Worm (Caenorhabditis elegans) whole organism, L3 larva: ENCODE data around the gene K12H6.10.

ENCODE experiments used
- R02D3.7 ChIP-seq: fragments of 150-350 bp; optimal IDR thresholded peaks from 2 replicates; lab custom pipeline; 2014; ENCODE audit warnings: missing biosample characterization, missing genetic modification characterization
- ZK546.5 ChIP-seq: sonication (generic microtip); optimal IDR thresholded peaks from 2 replicates; lab custom pipeline; 2017; ENCODE audit warnings: missing biosample characterization, missing genetic modification characterization
- ama-1 ChIP-seq: fragments of 150-350 bp; optimal IDR thresholded peaks from 2 replicates; lab custom pipeline; 2018
- ceh-16 ChIP-seq: sonication (generic microtip); optimal IDR thresholded peaks from 2 replicates; lab custom pipeline; 2017; ENCODE audit warnings: missing biosample characterization, missing genetic modification characterization
- ceh-9 ChIP-seq: sonication (generic microtip); optimal IDR thresholded peaks from 2 replicates; lab custom pipeline; 2018; ENCODE audit warnings: missing biosample characterization, missing genetic modification characterization
- daf-12 ChIP-seq: fragments of 150-350 bp; optimal IDR thresholded peaks from 2 replicates; lab custom pipeline; 2014; ENCODE audit warnings: missing biosample characterization, missing genetic modification reagents, missing genetic modification characterization
- egl-27 ChIP-seq: sonication (generic microtip); optimal IDR thresholded peaks from 4 replicates; lab custom pipeline; 2017; ENCODE audit warnings: missing biosample characterization, missing genetic modification reagents, missing genetic modification characterization
- egl-5 ChIP-seq: fragments of 150-350 bp; optimal IDR thresholded peaks from 2 replicates; lab custom pipeline; 2017; ENCODE audit warnings: missing biosample characterization, missing genetic modification reagents, missing genetic modification characterization, inconsistent platforms
- elt-2 ChIP-seq: sonication (generic microtip); optimal IDR thresholded peaks from 2 replicates; lab custom pipeline; 2016; ENCODE audit warnings: missing genetic modification reagents, mild to moderate bottlenecking, missing genetic modification characterization, missing compliant biosample characterization
- elt-3 ChIP-seq, 3 experiments: fragments of 150-350 bp in 1 of 3; sonication (generic microtip) in 2 of 3; optimal IDR thresholded peaks; 2 replicates in 2 of 3; 4 replicates in 1 of 3; lab custom pipeline; 2014 to 2017; ENCODE audit warnings: missing biosample characterization in 3 of 3, missing genetic modification characterization in 3 of 3
- eor-1 ChIP-seq, 2 experiments: fragments of 150-350 bp; optimal IDR thresholded peaks; 2 replicates each; lab custom pipeline; 2014 to 2018; ENCODE audit warnings: missing biosample characterization in 2 of 2, missing genetic modification characterization in 2 of 2
- fkh-2 ChIP-seq: fragments of 150-350 bp; optimal IDR thresholded peaks from 2 replicates; lab custom pipeline; 2014; ENCODE audit warnings: missing biosample characterization, missing genetic modification reagents, missing genetic modification characterization
- hmg-11 ChIP-seq: sonication (generic microtip); optimal IDR thresholded peaks from 2 replicates; lab custom pipeline; 2016; ENCODE audit warnings: missing genetic modification characterization, missing compliant biosample characterization
- lin-15B ChIP-seq: fragments of 150-350 bp; optimal IDR thresholded peaks from 2 replicates; lab custom pipeline; 2014; ENCODE audit warnings: missing biosample characterization, missing genetic modification characterization
- lsy-12 ChIP-seq: sonication (generic microtip); optimal IDR thresholded peaks from 2 replicates; lab custom pipeline; 2016; ENCODE audit warnings: mild to moderate bottlenecking, missing genetic modification characterization, missing compliant biosample characterization
- mdl-1 ChIP-seq: fragments of 150-350 bp; optimal IDR thresholded peaks from 2 replicates; lab custom pipeline; 2014; ENCODE audit warnings: missing biosample characterization, missing genetic modification characterization
- nfya-1 ChIP-seq: sonication (generic microtip); optimal IDR thresholded peaks from 2 replicates; lab custom pipeline; 2017; ENCODE audit warnings: missing genetic modification characterization, mild to moderate bottlenecking, missing compliant biosample characterization, antibody characterized with exemption, moderate library complexity; ENCODE audit not compliant: insufficient read depth
- nhr-11 ChIP-seq: fragments of 150-350 bp; optimal IDR thresholded peaks from 2 replicates; lab custom pipeline; 2014; ENCODE audit warnings: missing biosample characterization, missing genetic modification characterization
- nhr-12 ChIP-seq: fragments of 150-350 bp; optimal IDR thresholded peaks from 2 replicates; lab custom pipeline; 2014; ENCODE audit warnings: missing biosample characterization, missing genetic modification characterization
- nhr-23 ChIP-seq: fragments of 150-350 bp; optimal IDR thresholded peaks from 2 replicates; lab custom pipeline; 2014; ENCODE audit warnings: missing biosample characterization, missing genetic modification reagents, missing genetic modification characterization
- nhr-237 ChIP-seq: fragments of 150-350 bp; optimal IDR thresholded peaks from 2 replicates; lab custom pipeline; 2014; ENCODE audit warnings: missing biosample characterization, missing genetic modification characterization
- nhr-43 ChIP-seq: sonication (generic microtip); optimal IDR thresholded peaks from 2 replicates; lab custom pipeline; 2016; ENCODE audit warnings: mild to moderate bottlenecking, missing genetic modification characterization, missing compliant biosample characterization; ENCODE audit not compliant: poor library complexity, severe bottlenecking
- nhr-77 ChIP-seq: fragments of 150-350 bp; optimal IDR thresholded peaks from 2 replicates; lab custom pipeline; 2014; ENCODE audit warnings: missing biosample characterization, missing genetic modification characterization
- pha-4 ChIP-seq: fragments of 150-350 bp; optimal IDR thresholded peaks from 2 replicates; lab custom pipeline; 2014; ENCODE audit warnings: missing biosample characterization, missing genetic modification reagents, missing genetic modification characterization
- pqm-1 ChIP-seq: fragments of 150-350 bp; optimal IDR thresholded peaks from 2 replicates; lab custom pipeline; 2017; ENCODE audit warnings: missing biosample characterization, missing genetic modification characterization, inconsistent platforms
- sea-2 ChIP-seq: fragments of 150-350 bp; sonication (generic microtip); optimal IDR thresholded peaks from 4 replicates; lab custom pipeline; 2014; ENCODE audit warnings: missing biosample characterization, missing genetic modification reagents, missing genetic modification characterization
- skn-1 ChIP-seq: fragments of 150-350 bp; optimal IDR thresholded peaks from 2 replicates; lab custom pipeline; 2014; ENCODE audit warnings: missing biosample characterization, missing genetic modification characterization
- snpc-4 ChIP-seq: fragments of 150-350 bp; optimal IDR thresholded peaks from 2 replicates; lab custom pipeline; 2014; ENCODE audit warnings: missing biosample characterization, missing genetic modification characterization
- tbx-2 ChIP-seq: sonication (generic microtip); optimal IDR thresholded peaks from 2 replicates; lab custom pipeline; 2016; ENCODE audit warnings: mild to moderate bottlenecking, missing genetic modification characterization, missing compliant biosample characterization
- unc-39 ChIP-seq: sonication (generic microtip); optimal IDR thresholded peaks from 4 replicates; lab custom pipeline; 2017; ENCODE audit warnings: missing biosample characterization, missing genetic modification characterization
- unc-62 ChIP-seq: fragments of 150-350 bp; sonication (generic microtip); optimal IDR thresholded peaks from 4 replicates; lab custom pipeline; 2014; ENCODE audit warnings: missing biosample characterization, missing genetic modification reagents, missing genetic modification characterization
- zag-1 ChIP-seq: fragments of 150-350 bp; optimal IDR thresholded peaks from 2 replicates; lab custom pipeline; 2014; ENCODE audit warnings: missing biosample characterization, missing genetic modification characterization
- ztf-11 ChIP-seq: fragments of 150-350 bp; optimal IDR thresholded peaks from 2 replicates; lab custom pipeline; 2014; ENCODE audit warnings: missing biosample characterization, missing genetic modification characterization
- ztf-4 ChIP-seq: fragments of 150-350 bp; optimal IDR thresholded peaks from 2 replicates; lab custom pipeline; 2014; ENCODE audit warnings: missing biosample characterization, missing genetic modification characterization

Gene K12H6.10

ce11 chrII:2804949-2805348 is 17.7 kb upstream of the K12H6.10 start:
- TF ChIP-seq zag-1 (tag; lab: Kevin White, UChicago) (no peak), elt-2 (peak; percentile 8), pha-4 (peak; percentile 42)

- no peak for TF ChIP-seq egl-27 (tag; lab: Kevin White, UChicago)
- peak in 1 of 3 experiments; percentile 64 for TF ChIP-seq elt-3 (tag; optimal IDR thresholded peaks at IDR 0.05; lab: Kevin White, UChicago)
- TF ChIP-seq zag-1 (tag; lab: Kevin White, UChicago): no peak
- peak; percentile 33 for TF ChIP-seq nhr-23
- no peak for TF ChIP-seq mdl-1 (tag; lab: Kevin White, UChicago)
- TF ChIP-seq nhr-77: no peak
- TF ChIP-seq tbx-2 (tag; lab: Kevin White, UChicago): no peak
- no peak for TF ChIP-seq hmg-11 (tag; lab: Kevin White, UChicago)
- TF ChIP-seq skn-1 (tag; lab: Kevin White, UChicago): no peak
Measured at ce11 chrII:2805566-2805965, 17.1 kb upstream of the K12H6.10 start.

- TF ChIP-seq lsy-12 (no peak), nhr-12 (no peak), pha-4 (peak; percentile 58), ztf-11 (no peak), elt-2 (no peak), ceh-16 (no peak), ZK546.5 (tag; lab: Kevin White, UChicago) (no peak), nhr-43 (no peak), fkh-2 (tag; lab: Kevin White, UChicago) (no peak), snpc-4 (tag; lab: Kevin White, UChicago) (no peak), daf-12 (tag; lab: Kevin White, UChicago) (no peak), ceh-9 (no peak), nhr-11 (tag; lab: Kevin White, UChicago) (peak; percentile 34), nhr-77 (no peak), pqm-1 (tag; lab: Kevin White, UChicago) (no peak), hmg-11 (tag; lab: Kevin White, UChicago) (peak; percentile 3)
Measured at ce11 chrII:2807674-2808206, 14.9 kb upstream of the K12H6.10 start, which contains the start of gene K12H6.12. Gene K12H6.12 (plus strand): TSS chrII:2808156.

- no peak for TF ChIP-seq eor-1 (tag; optimal IDR thresholded peaks at IDR 0.05; lab: Kevin White, UChicago)
- no peak for TF ChIP-seq ztf-11
- no peak for TF ChIP-seq skn-1 (tag; lab: Kevin White, UChicago)
- no peak for TF ChIP-seq daf-12 (tag; lab: Kevin White, UChicago)
- no peak for TF ChIP-seq unc-39 (tag; lab: Kevin White, UChicago)
- no peak for TF ChIP-seq zag-1 (tag; lab: Kevin White, UChicago)
- no peak for TF ChIP-seq nhr-237 (tag; lab: Kevin White, UChicago)
Measured at ce11 chrII:2815017-2815416, 7.7 kb upstream of the K12H6.10 start.

- TF ChIP-seq ztf-4 (tag; lab: Kevin White, UChicago) (no peak), egl-5 (no peak), unc-62 (GFP tag; lab: Kevin White, UChicago) (no peak), hmg-11 (tag; lab: Kevin White, UChicago) (no peak), ama-1 (no peak), lsy-12 (no peak), tbx-2 (tag; lab: Kevin White, UChicago) (no peak), ZK546.5 (tag; lab: Kevin White, UChicago) (no peak)
Measured at ce11 chrII:2815444-2815843, 7.2 kb upstream of the K12H6.10 start, which contains the start of gene K12H6.2. Gene K12H6.2 (minus strand): TSS chrII:2815544.

ce11 chrII:2816676-2817075 is 6.0 kb upstream of the K12H6.10 start, which contains the start of gene set-13:
Gene set-13 (plus strand): TSS chrII:2816976.
- no peak for TF ChIP-seq R02D3.7 (tag; lab: Kevin White, UChicago)
- no peak for TF ChIP-seq ZK546.5 (tag; lab: Kevin White, UChicago)
- TF ChIP-seq nhr-12: no peak
- no peak for TF ChIP-seq nfya-1
- no peak for TF ChIP-seq lsy-12
- no peak for TF ChIP-seq sea-2
- no peak for TF ChIP-seq egl-5
- TF ChIP-seq lin-15B (tag; lab: Kevin White, UChicago): no peak
